Fruit fly (Drosophila melanogaster) whole organism, embryonic: ENCODE measurements around the gene CG31821.

Experiments used
- CG10979 ChIP-seq: fragments of 200-800 bp; sonication (Bioruptor generic); optimal IDR thresholded peaks from 2 replicates; lab custom pipeline; 2018; ENCODE audit warnings: missing biosample characterization, mild to moderate bottlenecking, missing genetic modification characterization, moderate library complexity
- CG15514 ChIP-seq: fragments of 200-800 bp; sonication (Bioruptor generic); optimal IDR thresholded peaks from 3 replicates; lab custom pipeline; 2017; ENCODE audit warnings: missing biosample characterization, missing genetic modification characterization, mild to moderate bottlenecking, moderate library complexity, missing genetic modification reagents
- CG17359 ChIP-seq: fragments of 200-800 bp; sonication (Bioruptor generic); optimal IDR thresholded peaks from 3 replicates; lab custom pipeline; 2018; ENCODE audit warnings: missing biosample characterization, mild to moderate bottlenecking, missing genetic modification characterization, moderate library complexity
- CG1792 ChIP-seq: fragments of 200-800 bp; sonication (Bioruptor generic); optimal IDR thresholded peaks from 2 replicates; lab custom pipeline; 2016; ENCODE audit warnings: missing biosample characterization, missing genetic modification characterization
- CG2116 ChIP-seq: fragments of 200-800 bp; sonication (Bioruptor generic); optimal IDR thresholded peaks from 3 replicates; lab custom pipeline; 2018; ENCODE audit warnings: missing biosample characterization, mild to moderate bottlenecking, missing genetic modification characterization
- CG33557 ChIP-seq: fragments of 200-800 bp; sonication (Bioruptor generic); optimal IDR thresholded peaks from 2 replicates; lab custom pipeline; 2019; ENCODE audit warnings: missing biosample characterization, mild to moderate bottlenecking, missing genetic modification characterization, moderate library complexity
- CG3995 ChIP-seq: fragments of 200-800 bp; sonication (Bioruptor generic); optimal IDR thresholded peaks from 3 replicates; lab custom pipeline; 2016; ENCODE audit warnings: missing biosample characterization, missing genetic modification characterization
- CG5180 ChIP-seq: fragments of 200-800 bp; sonication (Bioruptor generic); optimal IDR thresholded peaks from 3 replicates; lab custom pipeline; 2017; ENCODE audit warnings: missing biosample characterization, missing genetic modification characterization, mild to moderate bottlenecking, moderate library complexity, missing genetic modification reagents
- CG6791 ChIP-seq: fragments of 200-800 bp; sonication (Bioruptor generic); IDR thresholded peaks from 3 replicates; pipeline ENCODE4 v1.3.6; 2022; ENCODE audit warnings: missing biosample characterization, missing genetic modification characterization; ENCODE audit not compliant: partially characterized antibody
- CG6813 ChIP-seq: fragments of 200-800 bp; sonication (Bioruptor generic); optimal IDR thresholded peaks from 2 replicates; lab custom pipeline; 2017; ENCODE audit warnings: missing biosample characterization, missing genetic modification characterization, mild to moderate bottlenecking, moderate library complexity, missing genetic modification reagents
- CG7372 ChIP-seq: fragments of 200-800 bp; sonication (Bioruptor generic); IDR thresholded peaks from 2 replicates; pipeline ENCODE4 v1.3.6; 2022; ENCODE audit warnings: missing biosample characterization, missing genetic modification characterization
- CG8359 ChIP-seq: fragments of 200-800 bp; sonication (Bioruptor generic); optimal IDR thresholded peaks from 2 replicates; lab custom pipeline; 2017; ENCODE audit warnings: missing biosample characterization, mild to moderate bottlenecking, missing genetic modification characterization, borderline replicate concordance
- CrebB ChIP-seq: fragments of 200-800 bp; sonication (Bioruptor generic); optimal IDR thresholded peaks from 3 replicates; lab custom pipeline; 2018; ENCODE audit warnings: missing biosample characterization, mild to moderate bottlenecking, missing genetic modification characterization
- Dll ChIP-seq: fragments of 200-800 bp; sonication (Bioruptor generic); IDR thresholded peaks from 4 replicates; pipeline ENCODE4 v1.3.6; 2022; ENCODE audit warnings: missing biosample characterization, missing genetic modification characterization; ENCODE audit not compliant: partially characterized antibody
- Doc2 ChIP-seq: fragments of 200-800 bp; sonication (Bioruptor generic); IDR thresholded peaks from 2 replicates; pipeline ENCODE4 v1.3.6; 2022; ENCODE audit warnings: missing biosample characterization, missing genetic modification characterization
- Fer2 ChIP-seq: fragments of 200-800 bp; sonication (Bioruptor generic); optimal IDR thresholded peaks from 2 replicates; lab custom pipeline; 2018; ENCODE audit warnings: missing biosample characterization, mild to moderate bottlenecking, missing genetic modification characterization, moderate library complexity
- H15 ChIP-seq: fragments of 200-800 bp; sonication (Bioruptor generic); IDR thresholded peaks from 3 replicates; pipeline ENCODE4 v1.3.6; 2022; ENCODE audit warnings: missing biosample characterization, missing genetic modification characterization
- Hey ChIP-seq: fragments of 200-800 bp; sonication (Bioruptor generic); optimal IDR thresholded peaks from 3 replicates; lab custom pipeline; 2018; ENCODE audit warnings: missing biosample characterization, mild to moderate bottlenecking, missing genetic modification characterization
- Hr78 ChIP-seq, 2 experiments: fragments of 200-800 bp in 1 of 2; fragments of >200 bp in 1 of 2; sonication (Bioruptor generic) in 1 of 2; optimal IDR thresholded peaks; 2 replicates each; lab custom pipeline; 2017 to 2019; ENCODE audit warnings: missing biosample characterization in 2 of 2, missing genetic modification characterization in 2 of 2, mild to moderate bottlenecking in 1 of 2, moderate library complexity in 1 of 2
- Hsf ChIP-seq: fragments of 200-800 bp; sonication (Bioruptor generic); optimal IDR thresholded peaks from 3 replicates; lab custom pipeline; 2016; ENCODE audit warnings: missing biosample characterization, missing genetic modification characterization
- MBD-R2 ChIP-seq: fragments of 200-800 bp; sonication (Bioruptor generic); IDR thresholded peaks from 2 replicates; pipeline ENCODE4 v1.3.6; 2022; ENCODE audit warnings: missing biosample characterization, missing genetic modification characterization
- Nf-YC ChIP-seq: fragments of 200-800 bp; optimal IDR thresholded peaks from 3 replicates; lab custom pipeline; 2019; ENCODE audit warnings: missing biosample characterization, mild to moderate bottlenecking, missing genetic modification characterization, moderate library complexity
- Pdp1 ChIP-seq, 2 experiments: fragments of 200-800 bp; sonication (Bioruptor generic); optimal IDR thresholded peaks; 3 replicates each; lab custom pipeline; 2016; ENCODE audit warnings: missing biosample characterization in 2 of 2, missing genetic modification characterization in 2 of 2, mild to moderate bottlenecking in 1 of 2, moderate library complexity in 1 of 2
- Six4 ChIP-seq: fragments of 200-800 bp; sonication (Bioruptor generic); optimal IDR thresholded peaks from 2 replicates; lab custom pipeline; 2016; ENCODE audit warnings: missing biosample characterization, missing genetic modification characterization
- ab ChIP-seq: fragments of 200-800 bp; sonication (Bioruptor generic); optimal IDR thresholded peaks from 2 replicates; lab custom pipeline; 2016; ENCODE audit warnings: missing biosample characterization, missing genetic modification characterization
- abd-A ChIP-seq: fragments of 200-800 bp; sonication (Bioruptor generic); optimal IDR thresholded peaks from 3 replicates; lab custom pipeline; 2019; ENCODE audit warnings: missing biosample characterization, mild to moderate bottlenecking, missing genetic modification characterization, moderate library complexity
- chn ChIP-seq: fragments of 200-800 bp; sonication (Bioruptor generic); optimal IDR thresholded peaks from 2 replicates; lab custom pipeline; 2016; ENCODE audit warnings: missing biosample characterization, missing genetic modification characterization
- cwo ChIP-seq: fragments of 200-800 bp; sonication (Bioruptor generic); optimal IDR thresholded peaks from 3 replicates; lab custom pipeline; 2017; ENCODE audit warnings: missing biosample characterization, missing genetic modification characterization, mild to moderate bottlenecking, moderate library complexity, missing genetic modification reagents
- disco-r ChIP-seq: fragments of 200-800 bp; sonication (Bioruptor generic); optimal IDR thresholded peaks from 2 replicates; lab custom pipeline; 2016; ENCODE audit warnings: missing biosample characterization, missing genetic modification characterization
- exex ChIP-seq: fragments of 200-800 bp; sonication (Bioruptor generic); optimal IDR thresholded peaks from 4 replicates; lab custom pipeline; 2018; ENCODE audit warnings: missing biosample characterization, mild to moderate bottlenecking, missing genetic modification characterization, moderate library complexity
- fd102C ChIP-seq: fragments of 200-800 bp; sonication (Bioruptor generic); optimal IDR thresholded peaks from 2 replicates; lab custom pipeline; 2018; ENCODE audit warnings: missing biosample characterization, mild to moderate bottlenecking, missing genetic modification characterization, moderate library complexity
- gem ChIP-seq: fragments of 200-800 bp; sonication (Bioruptor generic); optimal IDR thresholded peaks from 2 replicates; lab custom pipeline; 2019; ENCODE audit warnings: missing biosample characterization, mild to moderate bottlenecking, missing genetic modification characterization, moderate library complexity
- grau ChIP-seq: fragments of 200-800 bp; optimal IDR thresholded peaks from 3 replicates; lab custom pipeline; 2019; ENCODE audit warnings: missing biosample characterization, mild to moderate bottlenecking, missing genetic modification characterization, moderate library complexity
- hb ChIP-seq: fragments of 200-800 bp; sonication (Bioruptor generic); IDR thresholded peaks from 3 replicates; pipeline ENCODE4 v1.3.6; 2022; ENCODE audit warnings: missing biosample characterization, missing genetic modification characterization; ENCODE audit not compliant: partially characterized antibody
- lab ChIP-seq: fragments of 200-800 bp; sonication (Bioruptor generic); optimal IDR thresholded peaks from 3 replicates; lab custom pipeline; 2017; ENCODE audit warnings: missing biosample characterization, missing genetic modification characterization, mild to moderate bottlenecking, moderate library complexity, missing genetic modification reagents
- lilli ChIP-seq: fragments of 200-800 bp; sonication (Bioruptor generic); optimal IDR thresholded peaks from 3 replicates; lab custom pipeline; 2016; ENCODE audit warnings: missing biosample characterization, missing genetic modification characterization
- lov ChIP-seq, 2 experiments: fragments of 200-800 bp in 1 of 2; fragments of >200 bp in 1 of 2; sonication (Bioruptor generic) in 1 of 2; IDR thresholded peaks in 1 of 2; optimal IDR thresholded peaks in 1 of 2; 2 replicates in 1 of 2; 3 replicates in 1 of 2; pipeline versions ENCODE4 v1.3.6 to Lab custom; 2017 to 2022; ENCODE audit warnings: missing biosample characterization in 1 of 2, missing genetic modification characterization in 1 of 2
- nmo ChIP-seq: fragments of 200-800 bp; sonication (Bioruptor generic); optimal IDR thresholded peaks from 2 replicates; lab custom pipeline; 2018; ENCODE audit warnings: missing biosample characterization, mild to moderate bottlenecking, missing genetic modification characterization, moderate library complexity
- nom ChIP-seq: fragments of 200-800 bp; sonication (Bioruptor generic); optimal IDR thresholded peaks from 2 replicates; lab custom pipeline; 2017; ENCODE audit warnings: missing biosample characterization, missing genetic modification characterization, mild to moderate bottlenecking, moderate library complexity, missing genetic modification reagents
- pnt ChIP-seq: fragments of 200-800 bp; sonication (Bioruptor generic); optimal IDR thresholded peaks from 3 replicates; lab custom pipeline; 2016; ENCODE audit warnings: missing biosample characterization, missing genetic modification characterization
- pzg ChIP-seq: fragments of 200-800 bp; sonication (Bioruptor generic); optimal IDR thresholded peaks from 3 replicates; lab custom pipeline; 2018; ENCODE audit warnings: missing biosample characterization, mild to moderate bottlenecking, missing genetic modification characterization, moderate library complexity
- ro ChIP-seq: fragments of 200-800 bp; sonication (Bioruptor generic); IDR thresholded peaks from 2 replicates; pipeline ENCODE4 v1.3.6; 2022; ENCODE audit warnings: missing biosample characterization, missing genetic modification characterization
- row ChIP-seq: fragments of 200-800 bp; sonication (Bioruptor generic); IDR thresholded peaks from 3 replicates; pipeline ENCODE4 v1.3.6; 2022; ENCODE audit warnings: missing biosample characterization, missing genetic modification characterization
- schlank ChIP-seq: fragments of 200-800 bp; sonication (Bioruptor generic); optimal IDR thresholded peaks from 2 replicates; lab custom pipeline; 2018; ENCODE audit warnings: missing biosample characterization, mild to moderate bottlenecking, missing genetic modification characterization
- seq ChIP-seq: fragments of 200-800 bp; sonication (Bioruptor generic); IDR thresholded peaks from 2 replicates; pipeline ENCODE4 v1.3.6; 2022; ENCODE audit warnings: missing biosample characterization, missing genetic modification characterization
- sisA ChIP-seq: fragments of 200-800 bp; sonication (Bioruptor generic); IDR thresholded peaks from 2 replicates; pipeline ENCODE4 v1.3.6; 2022; ENCODE audit warnings: missing biosample characterization, missing genetic modification characterization
- slbo ChIP-seq: fragments of 200-800 bp; sonication (Bioruptor generic); IDR thresholded peaks from 2 replicates; pipeline ENCODE4 v1.3.6; 2022; ENCODE audit warnings: missing biosample characterization, missing genetic modification characterization

Gene CG31821

DNA sequence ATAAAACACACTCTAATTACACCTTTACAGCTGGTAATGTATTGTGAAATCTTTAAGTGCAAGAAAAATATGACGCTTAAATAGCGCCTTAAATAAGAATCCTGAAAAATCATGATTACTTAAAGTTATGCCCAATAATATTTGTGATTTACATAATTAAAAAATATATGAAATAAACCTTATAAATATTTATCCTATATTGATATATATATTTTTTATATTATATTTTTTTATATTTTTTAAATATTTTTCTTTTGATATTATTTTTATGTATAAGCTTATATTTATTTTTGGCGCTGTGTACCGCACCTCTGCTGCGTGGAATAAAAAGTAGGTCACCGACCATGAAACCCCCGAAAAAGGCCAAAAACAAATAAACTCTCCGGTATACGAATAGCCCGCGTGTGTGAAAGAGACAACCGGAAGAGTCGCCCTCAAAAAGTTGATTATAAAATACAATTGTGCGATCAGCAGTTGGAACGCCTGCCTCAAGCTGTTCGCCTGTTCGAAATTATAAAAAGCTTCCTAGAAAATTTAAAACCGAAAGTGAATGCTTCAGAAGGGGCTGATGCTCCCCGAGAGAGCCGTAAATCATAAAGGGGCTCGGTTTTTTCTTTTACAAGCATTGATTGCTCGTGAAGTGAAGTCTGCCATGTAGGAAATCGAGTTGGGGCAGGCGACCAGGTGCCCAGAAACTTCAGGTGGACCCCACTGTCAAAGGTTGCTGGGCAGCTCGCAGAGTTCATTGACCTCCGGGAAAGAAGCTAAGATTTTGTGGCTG, 6.5 kb upstream of the CG31821 start (continued):
- TF ChIP-seq gem (tag; lab: Kevin White, UChicago), result peak; percentile 87
- TF ChIP-seq lab (GFP tag; lab: Kevin White, UChicago), result peak; percentile 56
- peak; percentile 73 for TF ChIP-seq grau (tag; lab: Kevin White, UChicago)
- TF ChIP-seq CG2116 (GFP tag; lab: Kevin White, UChicago), result peak; percentile 7
- peak; percentile 6 for TF ChIP-seq Six4 (GFP tag; lab: Kevin White, UChicago)
- TF ChIP-seq disco-r (GFP tag; lab: Kevin White, UChicago), result no peak
- no peak for TF ChIP-seq lov (optimal IDR thresholded peaks at IDR 0.05; lab: Kevin White, UChicago)
- TF ChIP-seq lov (GFP tag; IDR thresholded peaks at IDR 0.05; lab: Robert Waterston, UW), result 0 out of 3 replicates have a peak, but pooled peaks have one; percentile 68
- no peak for TF ChIP-seq nom (GFP tag; lab: Kevin White, UChicago)
- TF ChIP-seq row (GFP tag; lab: Robert Waterston, UW), result peak; percentile 39; the same call in 2 of the 3 replicates
- TF ChIP-seq Hey (tag; lab: Kevin White, UChicago), result peak; percentile 15
- peak; percentile 73 for TF ChIP-seq cwo (GFP tag; lab: Kevin White, UChicago)
- TF ChIP-seq CG5180 (GFP tag; lab: Kevin White, UChicago), result no peak
- peak; percentile 50 for TF ChIP-seq slbo (GFP tag; lab: Robert Waterston, UW)
- peak; percentile 58 for TF ChIP-seq Nf-YC (tag; lab: Kevin White, UChicago)
- TF ChIP-seq Hr78 (GFP tag; optimal IDR thresholded peaks at IDR 0.05; lab: Kevin White, UChicago), result peak in 1 of 2 experiments; percentile 95
- no peak for TF ChIP-seq CG7372 (GFP tag; lab: Robert Waterston, UW)
- TF ChIP-seq ro, result no peak
- TF ChIP-seq CG3995 (GFP tag; lab: Kevin White, UChicago), result no peak
- TF ChIP-seq MBD-R2, result no peak
- no peak for TF ChIP-seq fd102C
- TF ChIP-seq seq (GFP tag; lab: Robert Waterston, UW), result no peak
- no peak for TF ChIP-seq Hsf
- peak in 1 of 2 experiments; percentile 93 for TF ChIP-seq Pdp1 (GFP tag; optimal IDR thresholded peaks at IDR 0.05; lab: Kevin White, UChicago)
- peak; percentile 37 for TF ChIP-seq CrebB
- TF ChIP-seq sisA (GFP tag; lab: Robert Waterston, UW), result no peak
- TF ChIP-seq lilli, result no peak
- peak; percentile 72 for TF ChIP-seq exex
- no peak for TF ChIP-seq pzg
- TF ChIP-seq abd-A (tag; lab: Kevin White, UChicago), result peak; percentile 99
- no peak for TF ChIP-seq ab (GFP tag; lab: Kevin White, UChicago)
- no peak for TF ChIP-seq Doc2 (GFP tag; lab: Robert Waterston, UW)
- peak; percentile 77 for TF ChIP-seq nmo (GFP tag; lab: Kevin White, UChicago)
- peak; percentile 68 for TF ChIP-seq CG33557
- TF ChIP-seq CG15514 (GFP tag; lab: Kevin White, UChicago), result peak; percentile 4
- no peak for TF ChIP-seq chn (GFP tag; lab: Kevin White, UChicago)
- peak; percentile 73 for TF ChIP-seq CG10979 (tag; lab: Kevin White, UChicago)
- no peak for TF ChIP-seq H15
- TF ChIP-seq hb (GFP tag; lab: Robert Waterston, UW), result no peak
- TF ChIP-seq CG6791 (GFP tag; lab: Robert Waterston, UW), result no peak
- TF ChIP-seq CG17359 (tag; lab: Kevin White, UChicago), result peak; percentile 71
- peak; percentile 11 for TF ChIP-seq Fer2 (tag; lab: Kevin White, UChicago)
- TF ChIP-seq Dll (GFP tag; lab: Robert Waterston, UW), result no peak; the same call in 3 of the 4 replicates
- no peak for TF ChIP-seq schlank
- TF ChIP-seq CG8359 (GFP tag; lab: Kevin White, UChicago), result peak; percentile 3
- TF ChIP-seq pnt (GFP tag; lab: Kevin White, UChicago), result no peak
- TF ChIP-seq CG6813 (GFP tag; lab: Kevin White, UChicago), result peak; percentile 56
- no peak for TF ChIP-seq CG1792
